Worm (Caenorhabditis elegans): ENCODE measurements around the gene ilys-2.

- TF ChIP-seq arid-1 (GFP tag; conservative IDR thresholded peaks at IDR 0.05) = no peak
- no peak for TF ChIP-seq Y5F2A.4 (GFP tag; optimal IDR thresholded peaks at IDR 0.05)
- no peak for TF ChIP-seq ctbp-1 (GFP tag; IDR thresholded peaks at IDR 0.05)
- no peak for TF ChIP-seq nhr-48 (tag; optimal IDR thresholded peaks at IDR 0.05)
- TF ChIP-seq nhr-77 (tag; optimal IDR thresholded peaks at IDR 0.05) = no peak
- no peak for TF ChIP-seq nhr-76 (tag; optimal IDR thresholded peaks at IDR 0.05)
- no peak for TF ChIP-seq jun-1 (tag; optimal IDR thresholded peaks at IDR 0.05)
- no peak for TF ChIP-seq fkh-10 (GFP tag; optimal IDR thresholded peaks at IDR 0.05)
- TF ChIP-seq ZK546.5 (tag; optimal IDR thresholded peaks at IDR 0.05) = no peak
- TF ChIP-seq nhr-28 (tag; optimal IDR thresholded peaks at IDR 0.05) = no peak
- no peak for TF ChIP-seq ama-1 (optimal IDR thresholded peaks at IDR 0.05)
- no peak for TF ChIP-seq nhr-11 (tag; optimal IDR thresholded peaks at IDR 0.05)
- no peak for TF ChIP-seq mes-2 (tag; optimal IDR thresholded peaks at IDR 0.05; ENCODE audit: poor library complexity, severe bottlenecking)
Observed at ce11 chrIV:2470114-2470513, 2.6 kb downstream of the ilys-2 start, which contains the start of gene ilys-1.

Data from whole organism, L4 larva.